Fruit fly (Drosophila melanogaster): ENCODE data around the gene CG4080.
A peak's percentile ranks its signal among the peaks of the same experiment; 100 is the strongest.

Gene CG4080

dm6 chr3L:9429665-9430607 is 30.9 kb upstream of the CG4080 start, which contains the start of the genes RpS17 and MTF-1 (continued):
- peak; percentile 45 to 49 for TF ChIP-seq bsh (GFP tag; optimal IDR thresholded peaks at IDR 0.05)
- TF ChIP-seq fd102C (GFP tag; optimal IDR thresholded peaks at IDR 0.05) = no peak
- peak; percentile 50 for TF ChIP-seq CG18262 (tag; optimal IDR thresholded peaks at IDR 0.05)
- no peak for TF ChIP-seq lov (optimal IDR thresholded peaks at IDR 0.05)
- TF ChIP-seq lov (GFP tag; IDR thresholded peaks at IDR 0.05) = peak; percentile 76; the same call in 2 of the 3 replicates
- TF ChIP-seq cato (GFP tag; optimal IDR thresholded peaks at IDR 0.05; ENCODE audit: borderline replicate concordance) = no peak
- TF ChIP-seq croc (GFP tag; conservative IDR thresholded peaks at IDR 0.05) = no peak
- no peak for TF ChIP-seq cas (GFP tag; IDR thresholded peaks at IDR 0.05)
- TF ChIP-seq Atf-2 (GFP tag; optimal IDR thresholded peaks at IDR 0.05) = no peak
- TF ChIP-seq stc (GFP tag; IDR thresholded peaks at IDR 0.05) = peak; percentile 10; the same call in 1 of the 2 replicates
- TF ChIP-seq kah (GFP tag; optimal IDR thresholded peaks at IDR 0.05) = peak; percentile 57
- peak; percentile 63 for TF ChIP-seq CG4328 (GFP tag; optimal IDR thresholded peaks at IDR 0.05)
- TF ChIP-seq gt (GFP tag; IDR thresholded peaks at IDR 0.05) = no peak
- TF ChIP-seq lilli (GFP tag; optimal IDR thresholded peaks at IDR 0.05) = no peak
- no peak for TF ChIP-seq D (optimal IDR thresholded peaks at IDR 0.05)
- no peak for TF ChIP-seq D (GFP tag; optimal IDR thresholded peaks at IDR 0.05)
- TF ChIP-seq CG1792 (GFP tag; optimal IDR thresholded peaks at IDR 0.05) = no peak
- peak; percentile 21 for TF ChIP-seq Nf-YB (GFP tag; optimal IDR thresholded peaks at IDR 0.05)
- peak; percentile 44 for TF ChIP-seq ATbp (GFP tag; optimal IDR thresholded peaks at IDR 0.05)
- TF ChIP-seq CG17385 (GFP tag; optimal IDR thresholded peaks at IDR 0.05) = peak; percentile 71
- peak; percentile 79 for TF ChIP-seq CG9727 (GFP tag; optimal IDR thresholded peaks at IDR 0.05)
- TF ChIP-seq zen (tag; optimal IDR thresholded peaks at IDR 0.05) = no peak
- peak; percentile 33; the same call in 1 of the 2 replicates for TF ChIP-seq Ptx1 (GFP tag; IDR thresholded peaks at IDR 0.05)
- peak; percentile 78 for TF ChIP-seq CG17568 (GFP tag; optimal IDR thresholded peaks at IDR 0.05)
- TF ChIP-seq Camta (GFP tag; optimal IDR thresholded peaks at IDR 0.05) = peak; percentile 57
- TF ChIP-seq CG12071 (GFP tag; optimal IDR thresholded peaks at IDR 0.05) = peak; percentile 60
- peak; percentile 46 for TF ChIP-seq schlank (tag; optimal IDR thresholded peaks at IDR 0.05)
- peak; percentile 17 for TF ChIP-seq org-1 (GFP tag; optimal IDR thresholded peaks at IDR 0.05)
- TF ChIP-seq Ssrp (tag; optimal IDR thresholded peaks at IDR 0.05) = no peak
- peak; percentile 52 for TF ChIP-seq CrebB (tag; optimal IDR thresholded peaks at IDR 0.05)
- peak; percentile 61; the same call in 1 of the 2 replicates for TF ChIP-seq CG13287 (GFP tag; IDR thresholded peaks at IDR 0.05; ENCODE audit: partially characterized antibody)
- TF ChIP-seq bigmax (GFP tag; optimal IDR thresholded peaks at IDR 0.05) = no peak
- TF ChIP-seq Abd-B (GFP tag; optimal IDR thresholded peaks at IDR 0.05) = no peak
- no peak for TF ChIP-seq oc (tag; optimal IDR thresholded peaks at IDR 0.05)
- TF ChIP-seq CG13624 (GFP tag; optimal IDR thresholded peaks at IDR 0.05) = peak; percentile 20
- no peak for TF ChIP-seq CG6175 (GFP tag; IDR thresholded peaks at IDR 0.05)
- no peak for TF ChIP-seq ewg (GFP tag; optimal IDR thresholded peaks at IDR 0.05)
- TF ChIP-seq disco-r (GFP tag; optimal IDR thresholded peaks at IDR 0.05) = peak; percentile 39
- no peak for TF ChIP-seq CG11560 (tag; IDR thresholded peaks at IDR 0.05)
- peak; percentile 90 for TF ChIP-seq pita (GFP tag; optimal IDR thresholded peaks at IDR 0.05)
- TF ChIP-seq Doc3 (GFP tag; IDR thresholded peaks at IDR 0.05; ENCODE audit: partially characterized antibody) = no peak
- no peak for TF ChIP-seq Taf1 (GFP tag; IDR thresholded peaks at IDR 0.05)
- TF ChIP-seq CG4424 (GFP tag; optimal IDR thresholded peaks at IDR 0.05) = peak; percentile 18
- TF ChIP-seq CG15011 (GFP tag; optimal IDR thresholded peaks at IDR 0.05) = peak; percentile 41
- TF ChIP-seq sug (tag; optimal IDR thresholded peaks at IDR 0.05) = peak; percentile 19
- peak; percentile 45 for TF ChIP-seq CG12219 (GFP tag; optimal IDR thresholded peaks at IDR 0.05)
- peak; percentile 38 for TF ChIP-seq CG5180 (GFP tag; optimal IDR thresholded peaks at IDR 0.05)
- peak; percentile 2 for TF ChIP-seq shn (GFP tag; optimal IDR thresholded peaks at IDR 0.05)

Data from whole organism, embryonic.